Fruit fly (Drosophila melanogaster) whole organism, adult: ENCODE measurements around the gene temp.

Experiments used
- CG11617 ChIP-seq: fragments of 200-800 bp; sonication (Bioruptor generic); optimal IDR thresholded peaks from 2 replicates; lab custom pipeline; 2017; ENCODE audit warnings: mild to moderate bottlenecking, missing biosample characterization, missing genetic modification reagents, missing genetic modification characterization
- CG12768 ChIP-seq: fragments of 200-800 bp; sonication (Bioruptor generic); optimal IDR thresholded peaks from 2 replicates; lab custom pipeline; 2017; ENCODE audit warnings: missing biosample characterization, missing genetic modification characterization, mild to moderate bottlenecking, moderate library complexity, missing genetic modification reagents
- CG14711 ChIP-seq: fragments of 200-800 bp; sonication (Bioruptor generic); optimal IDR thresholded peaks from 2 replicates; lab custom pipeline; 2018; ENCODE audit warnings: missing biosample characterization, mild to moderate bottlenecking, missing genetic modification characterization, moderate library complexity
- CG5204 ChIP-seq: fragments of 200-800 bp; sonication (Bioruptor generic); optimal IDR thresholded peaks from 2 replicates; lab custom pipeline; 2016; ENCODE audit warnings: missing biosample characterization, missing genetic modification characterization
- CG7101 ChIP-seq: fragments of 200-800 bp; sonication (Bioruptor generic); optimal IDR thresholded peaks from 2 replicates; lab custom pipeline; 2018; ENCODE audit warnings: missing biosample characterization, mild to moderate bottlenecking, missing genetic modification characterization, moderate library complexity
- Clk ChIP-seq: fragments of 200-800 bp; sonication (Bioruptor generic); optimal IDR thresholded peaks from 2 replicates; lab custom pipeline; 2017; ENCODE audit warnings: missing biosample characterization, missing genetic modification characterization
- Crg-1 ChIP-seq: fragments of 200-800 bp; sonication (Bioruptor generic); optimal IDR thresholded peaks from 2 replicates; lab custom pipeline; 2016; ENCODE audit warnings: missing biosample characterization, missing genetic modification characterization
- Hr96 ChIP-seq: fragments of 200-800 bp; sonication (Bioruptor generic); optimal IDR thresholded peaks from 2 replicates; lab custom pipeline; 2016; ENCODE audit warnings: missing biosample characterization, missing genetic modification characterization
- cnc ChIP-seq, 2 experiments: fragments of >200 bp; optimal IDR thresholded peaks; 2 replicates each; lab custom pipeline; 2017
- ovo ChIP-seq: fragments of 200-800 bp; sonication (Bioruptor generic); optimal IDR thresholded peaks from 2 replicates; lab custom pipeline; 2016; ENCODE audit warnings: missing biosample characterization, missing genetic modification characterization

DNA sequence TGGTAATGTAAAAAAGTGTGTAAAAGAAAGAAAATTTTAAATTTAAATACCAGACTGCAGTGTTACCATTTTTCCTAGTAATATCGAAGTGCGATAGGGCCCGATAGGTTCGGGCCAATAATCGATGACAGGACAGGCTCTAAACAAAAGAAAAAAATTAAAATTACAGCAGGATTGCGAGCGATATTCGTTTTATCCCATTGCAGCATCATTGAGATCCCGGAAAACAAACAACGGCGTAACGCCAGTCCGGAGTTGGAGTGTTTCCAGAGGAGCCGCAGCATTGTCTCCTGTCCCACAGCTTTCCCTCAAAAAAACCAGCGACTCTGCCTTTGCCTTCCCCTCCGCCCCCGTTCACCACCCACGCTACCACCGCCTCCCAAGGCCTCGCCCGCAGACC is 37.2 kb downstream of the temp start, which contains the start of gene pcx:
- no peak for TF ChIP-seq CG12768
- no peak for TF ChIP-seq CG11617 (GFP tag; lab: Kevin White, UChicago)
- TF ChIP-seq CG14711 (tag; lab: Kevin White, UChicago), result no peak
- TF ChIP-seq Clk (GFP tag; lab: Kevin White, UChicago), result no peak
- TF ChIP-seq CG7101 (tag; lab: Kevin White, UChicago), result no peak
- no peak for TF ChIP-seq Crg-1 (GFP tag; lab: Kevin White, UChicago)
- no peak for TF ChIP-seq cnc (optimal IDR thresholded peaks at IDR 0.05; lab: Kevin White, UChicago)
- TF ChIP-seq Hr96 (GFP tag; lab: Kevin White, UChicago), result no peak
- TF ChIP-seq CG5204 (GFP tag; lab: Kevin White, UChicago), result no peak
- TF ChIP-seq ovo, result no peak
